Worm (Caenorhabditis elegans) whole organism, mixed stage, embryonic: ENCODE data around the gene ZK930.6.

Source experiments
- M03D4.4 ChIP-seq: sonication (generic microtip); optimal IDR thresholded peaks from 2 replicates; lab custom pipeline; 2017; ENCODE audit warnings: mild to moderate bottlenecking, missing genetic modification characterization, missing compliant biosample characterization
- bed-3 ChIP-seq: fragments of 200-800 bp; sonication (Bioruptor generic); optimal IDR thresholded peaks from 3 replicates; lab custom pipeline; 2018; ENCODE audit warnings: mild to moderate bottlenecking, missing genetic modification characterization, moderate library complexity, missing compliant biosample characterization
- blmp-1 ChIP-seq: fragments of 150-350 bp; optimal IDR thresholded peaks from 2 replicates; lab custom pipeline; 2014; ENCODE audit warnings: missing biosample characterization, missing genetic modification characterization
- ceh-39 ChIP-seq: fragments of 150-350 bp; optimal IDR thresholded peaks from 2 replicates; lab custom pipeline; 2014; ENCODE audit warnings: missing biosample characterization, missing genetic modification characterization
- ceh-43 ChIP-seq: fragments of 200-800 bp; sonication (Bioruptor generic); optimal IDR thresholded peaks from 2 replicates; lab custom pipeline; 2018; ENCODE audit warnings: mild to moderate bottlenecking, missing genetic modification characterization, moderate library complexity, missing compliant biosample characterization
- ceh-83 ChIP-seq: fragments of 200-800 bp; sonication (Bioruptor generic); optimal IDR thresholded peaks from 2 replicates; lab custom pipeline; 2018; ENCODE audit warnings: mild to moderate bottlenecking, missing genetic modification characterization, missing compliant biosample characterization
- ces-1 ChIP-seq: fragments of 150-350 bp; optimal IDR thresholded peaks from 2 replicates; lab custom pipeline; 2014; ENCODE audit warnings: missing biosample characterization, missing genetic modification reagents, missing genetic modification characterization
- cnd-1 ChIP-seq: fragments of 200-800 bp; sonication (Bioruptor generic); optimal IDR thresholded peaks from 2 replicates; lab custom pipeline; 2018; ENCODE audit warnings: mild to moderate bottlenecking, missing genetic modification characterization, missing compliant biosample characterization
- drap-1 ChIP-seq: fragments of 200-800 bp; sonication (Bioruptor generic); optimal IDR thresholded peaks from 3 replicates; lab custom pipeline; 2018; ENCODE audit warnings: mild to moderate bottlenecking, missing genetic modification characterization, missing compliant biosample characterization
- elt-1 ChIP-seq: sonication (generic microtip); optimal IDR thresholded peaks from 2 replicates; lab custom pipeline; 2017; ENCODE audit warnings: missing genetic modification characterization, mild to moderate bottlenecking, missing compliant biosample characterization, antibody characterized with exemption, moderate library complexity, borderline replicate concordance; ENCODE audit not compliant: insufficient read depth
- elt-3 ChIP-seq: fragments of 150-350 bp; optimal IDR thresholded peaks from 2 replicates; lab custom pipeline; 2014; ENCODE audit warnings: missing biosample characterization, missing genetic modification characterization
- flh-1 ChIP-seq: fragments of 200-800 bp; sonication (Bioruptor generic); optimal IDR thresholded peaks from 2 replicates; lab custom pipeline; 2018; ENCODE audit warnings: mild to moderate bottlenecking, missing genetic modification characterization, moderate library complexity, missing compliant biosample characterization
- ham-2 ChIP-seq: fragments of 200-800 bp; sonication (Bioruptor generic); optimal IDR thresholded peaks from 2 replicates; lab custom pipeline; 2018; ENCODE audit warnings: mild to moderate bottlenecking, missing genetic modification characterization, missing compliant biosample characterization
- hlh-1 ChIP-seq: fragments of 150-350 bp; optimal IDR thresholded peaks from 2 replicates; lab custom pipeline; 2014; ENCODE audit warnings: missing biosample characterization, missing genetic modification reagents, missing genetic modification characterization
- lin-13 ChIP-seq: fragments of 150-350 bp; optimal IDR thresholded peaks from 2 replicates; lab custom pipeline; 2014; ENCODE audit warnings: missing biosample characterization, missing genetic modification characterization
- lin-32 ChIP-seq: fragments of 200-800 bp; sonication (Bioruptor generic); optimal IDR thresholded peaks from 2 replicates; lab custom pipeline; 2018; ENCODE audit warnings: mild to moderate bottlenecking, missing genetic modification characterization, missing compliant biosample characterization
- lsy-2 ChIP-seq: fragments of 150-350 bp; optimal IDR thresholded peaks from 2 replicates; lab custom pipeline; 2014; ENCODE audit warnings: missing biosample characterization, missing genetic modification characterization
- mab-5 ChIP-seq: fragments of 150-350 bp; optimal IDR thresholded peaks from 2 replicates; lab custom pipeline; 2014; ENCODE audit warnings: missing biosample characterization, missing genetic modification characterization
- mep-1 ChIP-seq: fragments of 150-350 bp; optimal IDR thresholded peaks from 2 replicates; lab custom pipeline; 2017; ENCODE audit warnings: missing biosample characterization, missing genetic modification reagents, missing genetic modification characterization, inconsistent platforms
- mls-2 ChIP-seq: sonication (generic microtip); optimal IDR thresholded peaks from 2 replicates; lab custom pipeline; 2016; ENCODE audit warnings: mild to moderate bottlenecking, missing genetic modification characterization, moderate library complexity, missing compliant biosample characterization
- nhr-12 ChIP-seq: fragments of 150-350 bp; optimal IDR thresholded peaks from 2 replicates; lab custom pipeline; 2014; ENCODE audit warnings: missing biosample characterization, missing genetic modification characterization
- nhr-2 ChIP-seq: fragments of 150-350 bp; optimal IDR thresholded peaks from 2 replicates; lab custom pipeline; 2014; ENCODE audit warnings: missing biosample characterization, missing genetic modification characterization
- nhr-237 ChIP-seq: fragments of 150-350 bp; optimal IDR thresholded peaks from 2 replicates; lab custom pipeline; 2014; ENCODE audit warnings: missing biosample characterization, missing genetic modification characterization
- nhr-28 ChIP-seq: fragments of 150-350 bp; optimal IDR thresholded peaks from 2 replicates; lab custom pipeline; 2014; ENCODE audit warnings: missing biosample characterization, missing genetic modification characterization
- nhr-76 ChIP-seq: sonication (generic microtip); optimal IDR thresholded peaks from 2 replicates; lab custom pipeline; 2017; ENCODE audit warnings: missing biosample characterization, missing genetic modification characterization
- pha-4 ChIP-seq: fragments of 150-350 bp; optimal IDR thresholded peaks from 2 replicates; lab custom pipeline; 2018; ENCODE audit warnings: missing biosample characterization, missing genetic modification reagents, missing genetic modification characterization
- sem-2 ChIP-seq: fragments of 200-800 bp; sonication (Bioruptor generic); optimal IDR thresholded peaks from 2 replicates; lab custom pipeline; 2018; ENCODE audit warnings: mild to moderate bottlenecking, missing genetic modification characterization, missing compliant biosample characterization
- snpc-4 ChIP-seq: fragments of 150-350 bp; optimal IDR thresholded peaks from 2 replicates; lab custom pipeline; 2014; ENCODE audit warnings: missing biosample characterization, missing genetic modification characterization
- sptf-1 ChIP-seq: sonication (generic microtip); optimal IDR thresholded peaks from 2 replicates; lab custom pipeline; 2017; ENCODE audit warnings: mild to moderate bottlenecking, missing genetic modification characterization, moderate library complexity, missing compliant biosample characterization
- tbx-8 ChIP-seq: fragments of 200-800 bp; sonication (Bioruptor generic); optimal IDR thresholded peaks from 2 replicates; lab custom pipeline; 2018; ENCODE audit warnings: mild to moderate bottlenecking, missing genetic modification characterization, moderate library complexity, missing compliant biosample characterization
- unc-120 ChIP-seq: sonication (generic microtip); optimal IDR thresholded peaks from 2 replicates; lab custom pipeline; 2017; ENCODE audit warnings: missing genetic modification characterization, missing compliant biosample characterization; ENCODE audit not compliant: poor library complexity, severe bottlenecking
- unc-39 ChIP-seq: fragments of 150-350 bp; optimal IDR thresholded peaks from 2 replicates; lab custom pipeline; 2014; ENCODE audit warnings: missing biosample characterization, missing genetic modification characterization
- unc-62 ChIP-seq: fragments of 150-350 bp; optimal IDR thresholded peaks from 2 replicates; lab custom pipeline; 2014; ENCODE audit warnings: missing biosample characterization, missing genetic modification reagents, missing genetic modification characterization
- zip-8 ChIP-seq: fragments of 150-350 bp; optimal IDR thresholded peaks from 2 replicates; lab custom pipeline; 2014; ENCODE audit warnings: missing biosample characterization, missing genetic modification characterization
- ztf-11 ChIP-seq: fragments of 150-350 bp; optimal IDR thresholded peaks from 2 replicates; lab custom pipeline; 2014; ENCODE audit warnings: missing biosample characterization, missing genetic modification characterization

Gene ZK930.6

DNA sequence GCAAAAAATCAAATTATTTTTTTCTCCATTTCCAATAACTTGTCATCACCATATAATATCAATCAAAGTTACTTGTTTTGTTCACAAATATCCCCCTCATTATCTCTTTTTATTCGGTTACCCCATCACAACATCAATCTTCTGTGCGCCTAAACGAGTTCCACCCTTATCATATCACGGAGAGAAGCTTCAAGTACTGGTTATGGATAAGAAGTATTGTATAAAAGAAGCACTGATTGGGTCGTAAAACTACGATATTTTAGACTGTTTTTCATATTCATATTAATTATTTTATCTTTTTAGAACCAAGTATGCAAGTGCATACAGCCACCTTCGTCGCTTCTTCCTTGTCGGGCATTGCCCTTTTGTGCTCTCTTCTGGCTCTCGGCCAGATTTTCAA, 15.5 kb upstream of the ZK930.6 start, which contains the start of gene col-84:
TSS of gene col-84 (plus strand) at position 301 of the 400 bp plus-strand sequence.
- TF ChIP-seq bed-3 (GFP tag; lab: Kevin White, UChicago), result no peak
- TF ChIP-seq nhr-2 (tag; lab: Kevin White, UChicago), result no peak
- no peak for TF ChIP-seq ztf-11
- TF ChIP-seq nhr-237 (tag; lab: Kevin White, UChicago), result no peak
- no peak for TF ChIP-seq nhr-12 (tag; lab: Kevin White, UChicago)
- no peak for TF ChIP-seq sem-2 (GFP tag; lab: Kevin White, UChicago)
- no peak for TF ChIP-seq ham-2
- no peak for TF ChIP-seq lin-13 (tag; lab: Kevin White, UChicago)
- TF ChIP-seq zip-8 (tag; lab: Kevin White, UChicago), result no peak
- no peak for TF ChIP-seq lin-32
- TF ChIP-seq lsy-2 (tag; lab: Kevin White, UChicago), result no peak
- no peak for TF ChIP-seq blmp-1 (tag; lab: Kevin White, UChicago)
- TF ChIP-seq M03D4.4, result no peak
- no peak for TF ChIP-seq ceh-43 (GFP tag; lab: Kevin White, UChicago)
- TF ChIP-seq drap-1 (GFP tag; lab: Kevin White, UChicago), result no peak

DNA sequence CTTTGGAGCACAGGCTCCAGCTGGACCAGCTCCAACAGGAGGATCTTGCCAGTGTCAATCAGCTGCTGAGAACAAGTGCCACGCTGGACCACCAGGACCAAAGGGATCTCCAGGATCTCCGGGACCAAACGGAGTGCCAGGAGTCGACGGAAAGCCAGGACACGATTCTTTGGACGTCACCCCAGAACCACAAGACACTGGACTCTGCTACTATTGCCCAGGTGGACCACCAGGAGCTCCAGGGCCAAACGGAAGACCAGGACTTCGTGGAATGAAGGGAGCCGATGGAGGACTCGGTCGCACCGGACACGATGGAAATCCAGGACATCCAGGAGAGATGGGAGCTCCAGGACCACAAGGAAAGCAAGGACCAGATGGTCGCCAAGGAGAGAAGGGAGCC, 14.9 kb upstream of the ZK930.6 start:
- no peak for TF ChIP-seq snpc-4
- no peak for TF ChIP-seq M03D4.4
- TF ChIP-seq nhr-12 (tag; lab: Kevin White, UChicago), result no peak
- TF ChIP-seq lsy-2 (tag; lab: Kevin White, UChicago), result no peak
- no peak for TF ChIP-seq drap-1 (GFP tag; lab: Kevin White, UChicago)
- no peak for TF ChIP-seq sem-2 (GFP tag; lab: Kevin White, UChicago)
- no peak for TF ChIP-seq lin-32
- no peak for TF ChIP-seq tbx-8
- no peak for TF ChIP-seq cnd-1 (tag; lab: Kevin White, UChicago)
- TF ChIP-seq mep-1 (tag; lab: Kevin White, UChicago), result no peak
- TF ChIP-seq mls-2, result no peak
- no peak for TF ChIP-seq nhr-76 (tag; lab: Kevin White, UChicago)
- TF ChIP-seq ceh-83 (GFP tag; lab: Kevin White, UChicago), result no peak
- TF ChIP-seq hlh-1 (tag; lab: Kevin White, UChicago), result no peak
- no peak for TF ChIP-seq nhr-28 (tag; lab: Kevin White, UChicago)
- TF ChIP-seq ham-2, result no peak
- no peak for TF ChIP-seq unc-62 (GFP tag; lab: Kevin White, UChicago)
- no peak for TF ChIP-seq elt-3
- no peak for TF ChIP-seq ces-1 (GFP tag; lab: Kevin White, UChicago)

DNA sequence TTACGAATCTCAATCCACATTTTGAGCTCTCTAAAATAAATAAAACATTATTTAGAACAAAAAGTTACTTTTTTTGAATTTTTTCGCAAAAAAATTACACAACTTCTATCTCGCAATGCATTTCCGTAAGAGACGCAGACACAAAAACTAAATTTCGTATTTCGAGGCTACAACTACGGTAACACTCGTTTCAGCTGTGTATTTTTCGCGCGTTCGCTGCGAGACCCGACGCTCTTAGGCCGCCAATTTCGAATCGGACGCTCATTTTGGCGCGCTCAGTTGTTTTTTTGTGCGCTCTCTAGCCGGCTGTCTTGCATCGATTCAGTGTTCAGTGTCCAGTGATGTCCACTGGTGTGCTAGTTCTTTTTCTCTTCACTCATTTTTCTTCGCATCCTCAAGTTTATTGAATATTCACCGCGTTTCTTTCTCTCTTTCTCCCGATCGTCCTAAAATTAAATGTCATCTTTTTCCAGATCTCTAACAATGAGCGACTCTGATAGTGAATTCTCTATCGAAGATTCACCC, 9.0 kb upstream of the ZK930.6 start, which contains the start of the genes npp-3 and top-2:
TSS of gene npp-3 (minus strand) at position 115 of the 525 bp plus-strand sequence.
TSS of gene top-2 (plus strand) at position 475 of the 525 bp plus-strand sequence.
- peak; percentile 23 for TF ChIP-seq cnd-1 (tag; lab: Kevin White, UChicago)
- no peak for TF ChIP-seq mab-5 (tag; lab: Kevin White, UChicago)
- TF ChIP-seq elt-1 (tag; lab: Kevin White, UChicago), result no peak
- no peak for TF ChIP-seq lin-32
- TF ChIP-seq pha-4 (tag; lab: Kevin White, UChicago), result peak; percentile 88
- no peak for TF ChIP-seq mls-2
- TF ChIP-seq flh-1 (GFP tag; lab: Kevin White, UChicago), result no peak
- peak; percentile 83 for TF ChIP-seq nhr-237 (tag; lab: Kevin White, UChicago)
- TF ChIP-seq mep-1 (tag; lab: Kevin White, UChicago), result peak; percentile 77
- TF ChIP-seq nhr-28 (tag; lab: Kevin White, UChicago), result no peak
- no peak for TF ChIP-seq zip-8 (tag; lab: Kevin White, UChicago)
- TF ChIP-seq nhr-2 (tag; lab: Kevin White, UChicago), result no peak
- TF ChIP-seq hlh-1 (tag; lab: Kevin White, UChicago), result peak; percentile 42
- TF ChIP-seq ceh-43 (GFP tag; lab: Kevin White, UChicago), result no peak
- TF ChIP-seq elt-3, result no peak
- TF ChIP-seq ceh-83 (GFP tag; lab: Kevin White, UChicago), result no peak
- no peak for TF ChIP-seq nhr-76 (tag; lab: Kevin White, UChicago)
- peak; percentile 94 for TF ChIP-seq ceh-39 (tag; lab: Kevin White, UChicago)
- no peak for TF ChIP-seq M03D4.4
- TF ChIP-seq lsy-2 (tag; lab: Kevin White, UChicago), result peak; percentile 99
- TF ChIP-seq sptf-1 (tag; lab: Kevin White, UChicago), result peak; percentile 55
- peak; percentile 21 for TF ChIP-seq unc-120 (tag; lab: Kevin White, UChicago)
- TF ChIP-seq nhr-12 (tag; lab: Kevin White, UChicago), result no peak
- peak; percentile 38 for TF ChIP-seq ham-2
- TF ChIP-seq ztf-11, result no peak
- TF ChIP-seq unc-62 (GFP tag; lab: Kevin White, UChicago), result no peak
- TF ChIP-seq sem-2 (GFP tag; lab: Kevin White, UChicago), result no peak
- TF ChIP-seq unc-39 (tag; lab: Kevin White, UChicago), result no peak
- TF ChIP-seq blmp-1 (tag; lab: Kevin White, UChicago), result no peak
- TF ChIP-seq snpc-4, result no peak
- peak; percentile 68 for TF ChIP-seq drap-1 (GFP tag; lab: Kevin White, UChicago)
- peak; percentile 79 for TF ChIP-seq ces-1 (GFP tag; lab: Kevin White, UChicago)
- TF ChIP-seq bed-3 (GFP tag; lab: Kevin White, UChicago), result no peak
- peak; percentile 89 for TF ChIP-seq lin-13 (tag; lab: Kevin White, UChicago)
- no peak for TF ChIP-seq tbx-8
